Fruit fly (Drosophila melanogaster) whole organism, prepupa: ENCODE measurements around the gene CG33262.

Source experiments
- CG15336 ChIP-seq: fragments of 200-800 bp; sonication (Bioruptor generic); IDR thresholded peaks from 2 replicates; pipeline ENCODE4 v1.3.6; 2022; ENCODE audit warnings: missing biosample characterization, missing genetic modification characterization
- CG1621 ChIP-seq: fragments of 200-800 bp; sonication (Bioruptor generic); optimal IDR thresholded peaks from 3 replicates; lab custom pipeline; 2018; ENCODE audit warnings: missing biosample characterization, mild to moderate bottlenecking, missing genetic modification characterization
- CG31627 ChIP-seq: fragments of 200-800 bp; sonication (Bioruptor generic); optimal IDR thresholded peaks from 3 replicates; lab custom pipeline; 2016; ENCODE audit warnings: missing biosample characterization, missing genetic modification characterization
- CG34406 ChIP-seq: fragments of 200-800 bp; sonication (Bioruptor generic); optimal IDR thresholded peaks from 3 replicates; lab custom pipeline; 2016; ENCODE audit warnings: missing biosample characterization, missing genetic modification characterization
- CG4318 ChIP-seq: fragments of 200-800 bp; sonication (Bioruptor generic); optimal IDR thresholded peaks from 3 replicates; lab custom pipeline; 2017; ENCODE audit warnings: missing biosample characterization, mild to moderate bottlenecking, missing genetic modification characterization
- CG6276 ChIP-seq: fragments of 200-800 bp; sonication (Bioruptor generic); optimal IDR thresholded peaks from 2 replicates; lab custom pipeline; 2017; ENCODE audit warnings: missing biosample characterization, mild to moderate bottlenecking, missing genetic modification characterization
- CG6808 ChIP-seq: fragments of 200-800 bp; sonication (Bioruptor generic); optimal IDR thresholded peaks from 3 replicates; lab custom pipeline; 2017; ENCODE audit warnings: missing biosample characterization, missing genetic modification characterization, mild to moderate bottlenecking, moderate library complexity, missing genetic modification reagents
- CG6854 ChIP-seq: fragments of 200-800 bp; sonication (Bioruptor generic); optimal IDR thresholded peaks from 2 replicates; lab custom pipeline; 2017; ENCODE audit warnings: missing biosample characterization, mild to moderate bottlenecking, missing genetic modification characterization
- CG8119 ChIP-seq: fragments of 200-800 bp; sonication (Bioruptor generic); IDR thresholded peaks from 3 replicates; pipeline ENCODE4 v1.3.6; 2022; ENCODE audit warnings: missing biosample characterization, missing genetic modification characterization
- CG8319 ChIP-seq: fragments of 200-800 bp; sonication (Bioruptor generic); optimal IDR thresholded peaks from 3 replicates; lab custom pipeline; 2016; ENCODE audit warnings: missing biosample characterization, missing genetic modification characterization
- CG8632 ChIP-seq: fragments of 200-800 bp; sonication (Bioruptor generic); optimal IDR thresholded peaks from 3 replicates; lab custom pipeline; 2016; ENCODE audit warnings: missing biosample characterization, missing genetic modification characterization
- CG9139 ChIP-seq: fragments of 200-800 bp; sonication (Bioruptor generic); optimal IDR thresholded peaks from 3 replicates; lab custom pipeline; 2017; ENCODE audit warnings: missing biosample characterization, mild to moderate bottlenecking, missing genetic modification characterization
- Eip93F ChIP-seq: fragments of 200-800 bp; sonication (Bioruptor generic); optimal IDR thresholded peaks from 2 replicates; lab custom pipeline; 2016; ENCODE audit warnings: missing biosample characterization, mild to moderate bottlenecking, missing genetic modification characterization
- Gug ChIP-seq: fragments of 200-800 bp; sonication (Bioruptor generic); IDR thresholded peaks from 2 replicates; pipeline ENCODE4 v1.3.6; 2022; ENCODE audit warnings: missing biosample characterization, missing genetic modification characterization
- Hr38 ChIP-seq: sonication (Bioruptor generic); optimal IDR thresholded peaks from 2 replicates; lab custom pipeline; 2016; ENCODE audit warnings: missing biosample characterization, missing genetic modification characterization
- Hr39 ChIP-seq: fragments of 200-800 bp; sonication (Bioruptor generic); optimal IDR thresholded peaks from 2 replicates; lab custom pipeline; 2016; ENCODE audit warnings: missing biosample characterization, missing genetic modification characterization
- Hr4 ChIP-seq: fragments of 200-800 bp; sonication (Bioruptor generic); optimal IDR thresholded peaks from 3 replicates; lab custom pipeline; 2016; ENCODE audit warnings: missing biosample characterization, missing genetic modification characterization
- Lpt ChIP-seq: fragments of 200-800 bp; sonication (Bioruptor generic); optimal IDR thresholded peaks from 3 replicates; lab custom pipeline; 2016; ENCODE audit warnings: missing biosample characterization, missing genetic modification characterization
- OdsH ChIP-seq: fragments of 200-800 bp; sonication (Bioruptor generic); optimal IDR thresholded peaks from 3 replicates; lab custom pipeline; 2016; ENCODE audit warnings: missing biosample characterization, missing genetic modification characterization
- Smox ChIP-seq: fragments of 200-800 bp; sonication (Bioruptor generic); optimal IDR thresholded peaks from 3 replicates; lab custom pipeline; 2016; ENCODE audit warnings: missing biosample characterization, missing genetic modification characterization
- Sox15 ChIP-seq: fragments of 200-800 bp; sonication (Bioruptor generic); optimal IDR thresholded peaks from 3 replicates; lab custom pipeline; 2016; ENCODE audit warnings: missing biosample characterization, missing genetic modification characterization
- cyc ChIP-seq: fragments of 200-800 bp; sonication (Bioruptor generic); optimal IDR thresholded peaks from 3 replicates; lab custom pipeline; 2016; ENCODE audit warnings: missing biosample characterization, missing genetic modification characterization
- dsx ChIP-seq: fragments of 200-800 bp; optimal IDR thresholded peaks from 3 replicates; lab custom pipeline; 2019; ENCODE audit warnings: missing biosample characterization, mild to moderate bottlenecking, missing genetic modification characterization, moderate library complexity; ENCODE audit not compliant: poor library complexity, severe bottlenecking
- eg ChIP-seq: fragments of 200-800 bp; sonication (Bioruptor generic); IDR thresholded peaks from 3 replicates; pipeline ENCODE4 v1.3.6; 2022; ENCODE audit warnings: missing biosample characterization, missing genetic modification characterization
- esn ChIP-seq: fragments of 200-800 bp; sonication (Bioruptor generic); optimal IDR thresholded peaks from 2 replicates; lab custom pipeline; 2016; ENCODE audit warnings: missing biosample characterization, mild to moderate bottlenecking, missing genetic modification characterization, moderate library complexity
- fd59A ChIP-seq: fragments of 200-800 bp; sonication (Bioruptor generic); optimal IDR thresholded peaks from 2 replicates; lab custom pipeline; 2017; ENCODE audit warnings: missing biosample characterization, mild to moderate bottlenecking, missing genetic modification characterization, missing genetic modification reagents
- fd85E ChIP-seq: fragments of 200-800 bp; sonication (Bioruptor generic); optimal IDR thresholded peaks from 3 replicates; lab custom pipeline; 2016; ENCODE audit warnings: missing biosample characterization, missing genetic modification characterization
- lz ChIP-seq: fragments of 200-800 bp; sonication (Bioruptor generic); optimal IDR thresholded peaks from 3 replicates; lab custom pipeline; 2016; ENCODE audit warnings: missing biosample characterization, missing genetic modification characterization
- net ChIP-seq: fragments of 200-800 bp; sonication (Bioruptor generic); optimal IDR thresholded peaks from 3 replicates; lab custom pipeline; 2016; ENCODE audit warnings: missing biosample characterization, missing genetic modification characterization
- spab ChIP-seq: fragments of 200-800 bp; sonication (Bioruptor generic); optimal IDR thresholded peaks from 2 replicates; lab custom pipeline; 2017; ENCODE audit warnings: missing biosample characterization, mild to moderate bottlenecking, missing genetic modification characterization, missing genetic modification reagents
- ss ChIP-seq, 2 experiments: fragments of 200-800 bp; sonication (Bioruptor generic); optimal IDR thresholded peaks; 2 replicates in 1 of 2; 3 replicates in 1 of 2; lab custom pipeline; 2017 to 2018; ENCODE audit warnings: mild to moderate bottlenecking in 2 of 2, missing biosample characterization in 2 of 2, missing genetic modification characterization in 2 of 2, moderate library complexity in 1 of 2
- svp ChIP-seq: fragments of 200-800 bp; sonication (Bioruptor generic); peaks from one replicate; lab custom pipeline; 2016; ENCODE audit warnings: missing biosample characterization, missing genetic modification characterization
- topi ChIP-seq: fragments of 200-800 bp; sonication (Bioruptor generic); optimal IDR thresholded peaks from 3 replicates; lab custom pipeline; 2016; ENCODE audit warnings: missing biosample characterization, missing genetic modification characterization
- vri ChIP-seq: fragments of 200-800 bp; sonication (Bioruptor generic); optimal IDR thresholded peaks from 3 replicates; lab custom pipeline; 2016; ENCODE audit warnings: missing biosample characterization, mild to moderate bottlenecking, missing genetic modification characterization

The CG33262 gene

DNA sequence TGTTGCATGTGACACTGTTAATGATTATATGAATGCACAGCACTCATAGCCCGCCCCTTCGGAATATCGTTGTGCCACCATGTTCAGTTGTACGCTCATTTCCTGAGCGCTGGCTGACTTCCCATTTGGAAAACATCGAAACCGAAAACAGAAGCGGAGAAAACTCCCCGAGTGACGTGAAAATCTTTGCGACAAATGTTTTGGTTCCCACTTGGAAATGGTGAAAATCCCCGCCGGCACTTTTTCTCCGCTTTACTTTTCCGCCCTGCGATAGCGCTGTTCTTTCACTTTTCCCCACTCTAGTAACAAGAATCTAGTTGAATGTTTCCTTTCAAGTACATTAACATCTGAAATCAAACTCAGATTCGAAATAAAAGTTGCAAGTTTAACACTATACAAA is 9.0 kb downstream of the CG33262 start:
- TF ChIP-seq eg (GFP tag; lab: Robert Waterston, UW), result no peak
- TF ChIP-seq Hr39 (GFP tag; lab: Kevin White, UChicago), result no peak
- no peak for TF ChIP-seq svp (GFP tag; lab: Kevin White, UChicago)
- no peak for TF ChIP-seq Smox
- TF ChIP-seq CG4318 (GFP tag; lab: Kevin White, UChicago), result no peak
- TF ChIP-seq fd59A (GFP tag; lab: Kevin White, UChicago), result no peak
- TF ChIP-seq topi (GFP tag; lab: Kevin White, UChicago), result no peak
- TF ChIP-seq net (GFP tag; lab: Kevin White, UChicago), result no peak
- TF ChIP-seq Sox15 (GFP tag; lab: Kevin White, UChicago), result no peak
- no peak for TF ChIP-seq CG9139 (GFP tag; lab: Kevin White, UChicago)

DNA sequence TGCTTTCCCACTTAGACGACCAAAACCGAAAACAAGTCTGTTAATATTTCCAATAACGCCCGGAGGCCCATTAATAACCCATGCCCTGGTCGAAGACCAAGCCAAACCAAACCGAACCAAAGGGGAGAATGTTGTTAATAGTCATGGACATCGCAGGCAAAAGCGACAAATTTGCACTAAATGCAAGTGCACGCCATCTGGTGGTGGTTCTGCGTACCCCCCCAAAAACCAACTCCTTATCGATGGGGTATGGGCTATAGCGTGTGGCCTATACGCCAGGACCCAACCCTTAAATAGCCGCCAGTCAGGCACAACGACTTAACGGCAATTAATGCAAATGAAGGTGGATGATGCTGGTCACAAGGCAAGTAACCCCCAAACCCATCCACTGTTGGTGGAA is 10.4 kb downstream of the CG33262 start:
- TF ChIP-seq Eip93F (GFP tag; lab: Kevin White, UChicago), result no peak
- no peak for TF ChIP-seq fd85E (GFP tag; lab: Kevin White, UChicago)
- TF ChIP-seq CG6276 (GFP tag; lab: Kevin White, UChicago), result no peak
- no peak for TF ChIP-seq topi (GFP tag; lab: Kevin White, UChicago)
- TF ChIP-seq CG8632, result no peak
- no peak for TF ChIP-seq Hr38 (GFP tag; lab: Kevin White, UChicago)
- no peak for TF ChIP-seq CG6854 (GFP tag; lab: Kevin White, UChicago)
- TF ChIP-seq svp (GFP tag; lab: Kevin White, UChicago), result peak; percentile 13
- TF ChIP-seq dsx (GFP tag; lab: Kevin White, UChicago), result no peak
- no peak for TF ChIP-seq CG8319 (GFP tag; lab: Kevin White, UChicago)
- no peak for TF ChIP-seq lz (GFP tag; lab: Kevin White, UChicago)
- TF ChIP-seq cyc, result no peak
- peak in 1 of 2 experiments; percentile 24 for TF ChIP-seq ss (GFP tag; optimal IDR thresholded peaks at IDR 0.05; lab: Kevin White, UChicago)
- TF ChIP-seq fd59A (GFP tag; lab: Kevin White, UChicago), result no peak
- TF ChIP-seq, all 60 proteins: peak for 2

DNA sequence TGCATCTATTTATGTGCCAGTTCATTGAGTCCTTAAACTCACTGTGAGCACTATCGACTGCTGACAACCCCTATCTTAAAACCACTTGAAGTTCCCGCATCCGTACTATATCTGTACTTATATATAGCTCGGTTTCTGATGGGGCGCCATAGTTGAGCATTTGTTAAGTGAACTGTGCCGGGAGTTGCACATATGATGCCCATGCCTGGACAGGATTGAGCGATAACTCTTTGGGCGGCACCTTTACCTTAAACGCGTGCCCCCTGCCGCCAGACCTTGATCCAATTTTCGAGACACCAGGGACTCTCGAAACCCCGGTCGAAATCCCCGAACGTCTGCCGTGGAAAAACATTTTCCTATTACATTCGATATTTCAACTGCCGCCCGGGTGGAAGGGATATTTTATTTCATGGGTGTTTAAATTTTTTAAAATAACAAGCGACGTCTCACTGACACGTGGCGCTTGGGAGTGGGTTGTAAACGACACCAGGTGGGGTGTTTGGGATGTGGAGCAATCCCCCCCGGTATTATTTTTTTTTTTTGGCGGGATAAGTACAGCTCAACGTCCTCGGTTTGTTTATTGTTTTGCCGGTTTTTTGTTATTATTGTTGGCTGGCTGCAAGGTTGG is 18.0 kb downstream of the CG33262 start:
- TF ChIP-seq vri (GFP tag; lab: Kevin White, UChicago), result no peak
- TF ChIP-seq CG6276 (GFP tag; lab: Kevin White, UChicago), result no peak
- TF ChIP-seq CG8119 (GFP tag; lab: Robert Waterston, UW), result no peak
- no peak for TF ChIP-seq esn
- TF ChIP-seq cyc, result no peak
- TF ChIP-seq CG31627 (GFP tag; lab: Kevin White, UChicago), result no peak

DNA sequence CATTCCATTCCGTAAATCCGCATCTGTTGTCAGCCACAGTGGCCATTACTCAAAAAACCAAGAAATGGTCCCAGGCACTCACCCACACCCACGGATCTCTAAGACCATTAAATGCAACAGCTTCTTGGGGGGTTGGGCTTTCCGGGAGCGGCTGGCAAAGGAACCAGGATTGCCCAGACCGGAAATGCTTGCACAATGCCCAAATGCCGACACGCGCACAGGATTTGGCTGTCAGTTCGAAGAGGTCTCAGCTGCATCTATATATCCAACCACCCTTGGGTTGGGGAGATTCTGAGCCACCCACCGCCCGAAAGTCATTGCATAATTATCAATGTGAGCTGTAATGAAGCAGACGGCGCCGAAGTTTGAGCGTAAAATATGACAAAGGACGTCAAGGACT is 19.2 kb downstream of the CG33262 start:
- TF ChIP-seq CG8319 (GFP tag; lab: Kevin White, UChicago), result no peak
- TF ChIP-seq esn, result no peak
- TF ChIP-seq svp (GFP tag; lab: Kevin White, UChicago), result no peak
- no peak for TF ChIP-seq CG1621 (tag; lab: Kevin White, UChicago)
- TF ChIP-seq spab (GFP tag; lab: Kevin White, UChicago), result no peak
- no peak for TF ChIP-seq CG34406
- no peak for TF ChIP-seq topi (GFP tag; lab: Kevin White, UChicago)
- TF ChIP-seq Gug (GFP tag; lab: Robert Waterston, UW), result no peak
- TF ChIP-seq, all 60 proteins: peak for 0

DNA sequence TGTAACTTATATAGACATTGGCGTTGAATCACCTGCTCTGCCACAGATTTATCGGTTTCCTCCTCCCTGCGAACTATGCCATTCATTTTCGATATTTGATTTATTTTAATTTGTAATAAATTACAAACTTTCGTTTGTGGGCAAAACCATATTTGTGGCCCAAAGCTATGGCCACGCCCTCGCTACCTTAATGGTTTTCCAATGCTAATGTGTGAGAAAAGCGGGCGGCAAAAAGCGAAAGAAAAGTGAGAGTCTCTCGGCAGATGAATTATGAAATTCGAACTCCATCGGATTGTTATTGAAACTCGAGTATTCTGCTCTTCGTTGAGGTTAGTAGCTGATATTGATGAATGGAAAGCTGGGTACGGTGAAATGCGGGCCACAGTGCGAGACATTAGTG is 33.2 kb downstream of the CG33262 start:
- TF ChIP-seq Lpt (no peak), Hr4 (GFP tag; lab: Kevin White, UChicago) (no peak), CG15336 (no peak), CG6808 (GFP tag; lab: Kevin White, UChicago) (no peak), Sox15 (GFP tag; lab: Kevin White, UChicago) (no peak), OdsH (no peak), CG34406 (no peak)
